Fruit fly (Drosophila melanogaster) whole organism, embryonic: ENCODE measurements around the gene IntS9.

Source experiments
- Adf1 ChIP-seq: fragments of 200-800 bp; sonication (Bioruptor generic); IDR thresholded peaks from 2 replicates; pipeline ENCODE4 v1.3.6; 2022; ENCODE audit warnings: missing biosample characterization, missing genetic modification characterization
- Atf-2 ChIP-seq: fragments of 200-800 bp; sonication (Bioruptor generic); optimal IDR thresholded peaks from 2 replicates; lab custom pipeline; 2016; ENCODE audit warnings: missing biosample characterization, missing genetic modification characterization
- CG10431 ChIP-seq: fragments of 200-800 bp; sonication (Bioruptor generic); optimal IDR thresholded peaks from 3 replicates; lab custom pipeline; 2018; ENCODE audit warnings: missing biosample characterization, mild to moderate bottlenecking, missing genetic modification characterization
- CG10979 ChIP-seq: fragments of 200-800 bp; sonication (Bioruptor generic); optimal IDR thresholded peaks from 2 replicates; lab custom pipeline; 2018; ENCODE audit warnings: missing biosample characterization, mild to moderate bottlenecking, missing genetic modification characterization, moderate library complexity
- CG11247 ChIP-seq: fragments of 200-800 bp; sonication (Bioruptor generic); IDR thresholded peaks from 2 replicates; pipeline ENCODE4 v1.3.6; 2022; ENCODE audit warnings: missing biosample characterization, missing genetic modification characterization
- CG11456 ChIP-seq: fragments of 200-800 bp; sonication (Bioruptor generic); IDR thresholded peaks from 3 replicates; pipeline ENCODE4 v1.3.6; 2022; ENCODE audit warnings: missing biosample characterization, missing genetic modification characterization
- CG11696 ChIP-seq: fragments of 200-800 bp; sonication (Bioruptor generic); IDR thresholded peaks from 2 replicates; pipeline ENCODE4 v1.3.6; 2022; ENCODE audit warnings: missing biosample characterization, missing genetic modification characterization
- CG12155 ChIP-seq: fragments of 200-800 bp; sonication (Bioruptor generic); optimal IDR thresholded peaks from 3 replicates; lab custom pipeline; 2016; ENCODE audit warnings: missing biosample characterization, missing genetic modification characterization
- CG13624 ChIP-seq: fragments of 200-800 bp; sonication (Bioruptor generic); optimal IDR thresholded peaks from 2 replicates; lab custom pipeline; 2016; ENCODE audit warnings: missing biosample characterization, missing genetic modification characterization
- CG14860 ChIP-seq: fragments of 200-800 bp; sonication (Bioruptor generic); IDR thresholded peaks from 3 replicates; pipeline ENCODE4 v1.3.6; 2022; ENCODE audit warnings: missing biosample characterization, missing genetic modification characterization; ENCODE audit not compliant: partially characterized antibody
- CG15601 ChIP-seq: fragments of 200-800 bp; sonication (Bioruptor generic); optimal IDR thresholded peaks from 3 replicates; lab custom pipeline; 2019; ENCODE audit warnings: missing biosample characterization, mild to moderate bottlenecking, missing genetic modification characterization, moderate library complexity
- CG1647 ChIP-seq: fragments of 200-800 bp; sonication (Bioruptor generic); optimal IDR thresholded peaks from 3 replicates; lab custom pipeline; 2016; ENCODE audit warnings: missing biosample characterization, missing genetic modification characterization
- CG16815 ChIP-seq: fragments of 200-800 bp; sonication (Bioruptor generic); optimal IDR thresholded peaks from 3 replicates; lab custom pipeline; 2017; ENCODE audit warnings: missing biosample characterization, mild to moderate bottlenecking, missing genetic modification characterization
- CG17361 ChIP-seq: fragments of 200-800 bp; sonication (Bioruptor generic); IDR thresholded peaks from 3 replicates; pipeline ENCODE4 v1.3.6; 2022; ENCODE audit warnings: missing biosample characterization, missing genetic modification characterization
- CG18619 ChIP-seq: fragments of 200-800 bp; sonication (Bioruptor generic); optimal IDR thresholded peaks from 3 replicates; lab custom pipeline; 2017; ENCODE audit warnings: missing biosample characterization, mild to moderate bottlenecking, missing genetic modification characterization
- CG2199 ChIP-seq: fragments of 200-800 bp; sonication (Bioruptor generic); IDR thresholded peaks from 3 replicates; pipeline ENCODE4 v1.3.6; 2022; ENCODE audit warnings: missing biosample characterization, missing genetic modification characterization
- CG31388 ChIP-seq: fragments of 200-800 bp; sonication (Bioruptor generic); optimal IDR thresholded peaks from 2 replicates; lab custom pipeline; 2016; ENCODE audit warnings: missing biosample characterization, missing genetic modification characterization
- CG4328 ChIP-seq: fragments of 200-800 bp; sonication (Bioruptor generic); optimal IDR thresholded peaks from 3 replicates; lab custom pipeline; 2017; ENCODE audit warnings: missing biosample characterization, missing genetic modification reagents, missing genetic modification characterization
- CG4854 ChIP-seq: fragments of 200-800 bp; sonication (Bioruptor generic); optimal IDR thresholded peaks from 2 replicates; lab custom pipeline; 2016; ENCODE audit warnings: missing biosample characterization, missing genetic modification characterization, inconsistent platforms
- CG6654 ChIP-seq: fragments of 200-800 bp; sonication (Bioruptor generic); optimal IDR thresholded peaks from 2 replicates; lab custom pipeline; 2017; ENCODE audit warnings: missing biosample characterization, mild to moderate bottlenecking, missing genetic modification characterization
- CG7987 ChIP-seq: fragments of 200-800 bp; sonication (Bioruptor generic); optimal IDR thresholded peaks from 2 replicates; lab custom pipeline; 2018; ENCODE audit warnings: missing biosample characterization, mild to moderate bottlenecking, missing genetic modification characterization, moderate library complexity
- CG9876 ChIP-seq: fragments of 200-800 bp; sonication (Bioruptor generic); optimal IDR thresholded peaks from 2 replicates; lab custom pipeline; 2016; ENCODE audit warnings: missing biosample characterization, missing genetic modification characterization
- CHES-1-like ChIP-seq: fragments of 200-800 bp; sonication (Bioruptor generic); optimal IDR thresholded peaks from 2 replicates; lab custom pipeline; 2016; ENCODE audit warnings: missing biosample characterization, missing genetic modification characterization
- CTCF ChIP-seq: fragments of 200-800 bp; sonication (Bioruptor generic); optimal IDR thresholded peaks from 2 replicates; lab custom pipeline; 2017; ENCODE audit warnings: missing biosample characterization, mild to moderate bottlenecking, missing genetic modification characterization, moderate library complexity
- Chrac-16 ChIP-seq: fragments of 200-800 bp; sonication (Bioruptor generic); optimal IDR thresholded peaks from 3 replicates; lab custom pipeline; 2016; ENCODE audit warnings: missing biosample characterization, missing genetic modification characterization
- D ChIP-seq, 2 experiments: fragments of 200-800 bp in 1 of 2; fragments of >200 bp in 1 of 2; sonication (Bioruptor generic) in 1 of 2; optimal IDR thresholded peaks; 2 replicates in 1 of 2; 3 replicates in 1 of 2; lab custom pipeline; 2017; ENCODE audit warnings: mild to moderate bottlenecking in 1 of 2, missing biosample characterization in 1 of 2, missing genetic modification characterization in 1 of 2, missing genetic modification reagents in 1 of 2
- Drgx ChIP-seq: fragments of 200-800 bp; sonication (Bioruptor generic); IDR thresholded peaks from 2 replicates; pipeline ENCODE4 v1.3.6; 2022; ENCODE audit warnings: missing biosample characterization, missing genetic modification characterization
- Fer2 ChIP-seq: fragments of 200-800 bp; sonication (Bioruptor generic); optimal IDR thresholded peaks from 2 replicates; lab custom pipeline; 2018; ENCODE audit warnings: missing biosample characterization, mild to moderate bottlenecking, missing genetic modification characterization, moderate library complexity
- Hsf ChIP-seq: fragments of 200-800 bp; sonication (Bioruptor generic); optimal IDR thresholded peaks from 3 replicates; lab custom pipeline; 2016; ENCODE audit warnings: missing biosample characterization, missing genetic modification characterization
- Lpt ChIP-seq: fragments of >200 bp; optimal IDR thresholded peaks from 2 replicates; lab custom pipeline; 2018; ENCODE audit warnings: missing biosample characterization, missing genetic modification characterization
- MBD-R2 ChIP-seq: fragments of 200-800 bp; sonication (Bioruptor generic); IDR thresholded peaks from 2 replicates; pipeline ENCODE4 v1.3.6; 2022; ENCODE audit warnings: missing biosample characterization, missing genetic modification characterization
- Med ChIP-seq: fragments of 200-800 bp; sonication (Bioruptor generic); peaks from one replicate; lab custom pipeline; 2016; ENCODE audit warnings: missing biosample characterization, missing genetic modification characterization, mild to moderate bottlenecking, inconsistent platforms, moderate library complexity
- Oaz ChIP-seq: fragments of 200-800 bp; sonication (Bioruptor generic); IDR thresholded peaks from 2 replicates; pipeline ENCODE4 v1.3.6; 2022; ENCODE audit warnings: missing biosample characterization, missing genetic modification characterization
- Six4 ChIP-seq: fragments of 200-800 bp; sonication (Bioruptor generic); optimal IDR thresholded peaks from 2 replicates; lab custom pipeline; 2016; ENCODE audit warnings: missing biosample characterization, missing genetic modification characterization
- Sry-δ ChIP-seq: fragments of 200-800 bp; sonication (Bioruptor generic); optimal IDR thresholded peaks from 2 replicates; lab custom pipeline; 2016; ENCODE audit warnings: missing biosample characterization, missing genetic modification characterization
- ab ChIP-seq: fragments of 200-800 bp; sonication (Bioruptor generic); optimal IDR thresholded peaks from 2 replicates; lab custom pipeline; 2016; ENCODE audit warnings: missing biosample characterization, missing genetic modification characterization
- abd-A ChIP-seq: fragments of 200-800 bp; sonication (Bioruptor generic); optimal IDR thresholded peaks from 3 replicates; lab custom pipeline; 2019; ENCODE audit warnings: missing biosample characterization, mild to moderate bottlenecking, missing genetic modification characterization, moderate library complexity
- cato ChIP-seq: fragments of 200-800 bp; sonication (Bioruptor generic); optimal IDR thresholded peaks from 2 replicates; lab custom pipeline; 2016; ENCODE audit warnings: missing biosample characterization, missing genetic modification characterization, borderline replicate concordance
- caup ChIP-seq: fragments of 200-800 bp; sonication (Bioruptor generic); optimal IDR thresholded peaks from 3 replicates; lab custom pipeline; 2017; ENCODE audit warnings: missing biosample characterization, mild to moderate bottlenecking, missing genetic modification characterization, moderate library complexity; ENCODE audit not compliant: severe bottlenecking
- dan ChIP-seq: fragments of 200-800 bp; sonication (Bioruptor generic); IDR thresholded peaks from 2 replicates; pipeline ENCODE4 v1.3.6; 2022; ENCODE audit warnings: missing biosample characterization, missing genetic modification characterization
- dmrt99B ChIP-seq: fragments of 200-800 bp; sonication (Bioruptor generic); optimal IDR thresholded peaks from 2 replicates; lab custom pipeline; 2018; ENCODE audit warnings: missing biosample characterization, mild to moderate bottlenecking, missing genetic modification characterization, moderate library complexity
- fru ChIP-seq: fragments of >200 bp; optimal IDR thresholded peaks from 2 replicates; lab custom pipeline; 2017
- gce ChIP-seq: fragments of 200-800 bp; sonication (Bioruptor generic); IDR thresholded peaks from 3 replicates; pipeline ENCODE4 v1.3.6; 2022; ENCODE audit warnings: missing biosample characterization, missing genetic modification characterization
- knrl ChIP-seq: fragments of 200-800 bp; sonication (Bioruptor generic); IDR thresholded peaks from 3 replicates; pipeline ENCODE4 v1.3.6; 2022; ENCODE audit warnings: missing biosample characterization, missing genetic modification characterization; ENCODE audit not compliant: partially characterized antibody
- lilli ChIP-seq: fragments of 200-800 bp; sonication (Bioruptor generic); optimal IDR thresholded peaks from 3 replicates; lab custom pipeline; 2016; ENCODE audit warnings: missing biosample characterization, missing genetic modification characterization
- nerfin-1 ChIP-seq: fragments of 200-800 bp; sonication (Bioruptor generic); optimal IDR thresholded peaks from 3 replicates; lab custom pipeline; 2019; ENCODE audit warnings: missing biosample characterization, mild to moderate bottlenecking, missing genetic modification characterization, moderate library complexity
- org-1 ChIP-seq: fragments of 200-800 bp; sonication (Bioruptor generic); optimal IDR thresholded peaks from 2 replicates; lab custom pipeline; 2017; ENCODE audit warnings: missing biosample characterization, missing genetic modification characterization
- otp ChIP-seq: fragments of 200-800 bp; sonication (Bioruptor generic); IDR thresholded peaks from 3 replicates; pipeline ENCODE4, ENCODE4 v1.3.6; 2022; ENCODE audit warnings: missing biosample characterization, missing genetic modification characterization
- pnt ChIP-seq: fragments of 200-800 bp; sonication (Bioruptor generic); optimal IDR thresholded peaks from 3 replicates; lab custom pipeline; 2016; ENCODE audit warnings: missing biosample characterization, missing genetic modification characterization
- pros ChIP-seq: fragments of 200-800 bp; sonication (Bioruptor generic); optimal IDR thresholded peaks from 3 replicates; lab custom pipeline; 2019; ENCODE audit warnings: missing biosample characterization, mild to moderate bottlenecking, missing genetic modification characterization, moderate library complexity
- stwl ChIP-seq: fragments of 200-800 bp; sonication (Bioruptor generic); optimal IDR thresholded peaks from 3 replicates; lab custom pipeline; 2018; ENCODE audit warnings: missing biosample characterization, mild to moderate bottlenecking, missing genetic modification characterization, moderate library complexity
- vnd ChIP-seq: fragments of 200-800 bp; sonication (Bioruptor generic); IDR thresholded peaks from 3 replicates; pipeline ENCODE4 v1.3.6; 2022; ENCODE audit warnings: missing biosample characterization, missing genetic modification characterization; ENCODE audit not compliant: partially characterized antibody

IntS9 gene

DNA sequence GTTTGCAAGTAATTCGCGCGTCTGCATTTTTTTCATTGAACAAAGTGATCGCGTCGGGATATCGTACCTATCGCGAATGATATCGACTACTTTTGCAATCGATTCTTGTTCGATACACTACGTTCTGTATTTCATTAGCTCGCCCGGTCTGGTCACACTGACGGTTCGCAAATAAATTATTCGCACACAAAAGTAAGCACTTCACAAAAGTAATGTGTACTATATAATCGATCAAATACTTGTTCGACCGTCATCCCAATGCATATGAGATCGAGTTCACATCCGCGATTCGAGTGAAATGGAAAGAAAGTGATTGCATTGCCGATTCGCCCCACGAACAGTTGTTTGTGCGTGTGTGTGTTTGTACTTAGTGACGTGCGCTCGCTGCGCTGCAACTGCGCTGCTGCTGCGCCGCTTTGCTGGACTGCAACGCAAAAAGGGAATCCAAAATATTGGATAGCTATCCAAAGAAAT, 15.1 kb downstream of the IntS9 start, which contains the start of the genes CG5235 and ClC-c (continued):
- no peak for TF ChIP-seq dan (GFP tag; lab: Robert Waterston, UW)
- peak; percentile 69 for TF ChIP-seq knrl (GFP tag; lab: Robert Waterston, UW)
- TF ChIP-seq ab (GFP tag; lab: Kevin White, UChicago) = no peak
- no peak for TF ChIP-seq Hsf (GFP tag; lab: Kevin White, UChicago)
- TF ChIP-seq vnd (GFP tag; lab: Robert Waterston, UW) = peak; percentile 74
- TF ChIP-seq CG13624 (GFP tag; lab: Kevin White, UChicago) = peak; percentile 37
- no peak for TF ChIP-seq CTCF (GFP tag; lab: Kevin White, UChicago)
- TF ChIP-seq otp (GFP tag; lab: Robert Waterston, UW) = no peak
- TF ChIP-seq CG17361 = no peak
- TF ChIP-seq CG16815 (GFP tag; lab: Kevin White, UChicago) = no peak
- no peak for TF ChIP-seq CG31388 (GFP tag; lab: Kevin White, UChicago)
- TF ChIP-seq Med = peak; percentile 79
- no peak for TF ChIP-seq CG11696
- peak; percentile 65 for TF ChIP-seq stwl (tag; lab: Kevin White, UChicago)
- TF ChIP-seq CG10979 = no peak
- TF ChIP-seq fru (lab: Kevin White, UChicago) = no peak
- no peak for TF ChIP-seq CG18619 (GFP tag; lab: Kevin White, UChicago)
- TF ChIP-seq gce (GFP tag; lab: Robert Waterston, UW) = no peak
- no peak for TF ChIP-seq abd-A (tag; lab: Kevin White, UChicago)
- TF ChIP-seq CG4328 (GFP tag; lab: Kevin White, UChicago) = no peak
- no peak for TF ChIP-seq Fer2 (tag; lab: Kevin White, UChicago)
- TF ChIP-seq caup (GFP tag; lab: Kevin White, UChicago) = no peak
- no peak for TF ChIP-seq CG11456 (GFP tag; lab: Robert Waterston, UW)
- TF ChIP-seq Six4 (GFP tag; lab: Kevin White, UChicago) = no peak
- TF ChIP-seq CG11247 (GFP tag; lab: Robert Waterston, UW) = no peak
- TF ChIP-seq lilli (GFP tag; lab: Kevin White, UChicago) = no peak
- no peak for TF ChIP-seq Drgx (GFP tag; lab: Robert Waterston, UW)
- TF ChIP-seq dmrt99B = no peak
- TF ChIP-seq Adf1 (GFP tag; lab: Robert Waterston, UW) = peak; percentile 97
- TF ChIP-seq CG14860 = peak; percentile 72
- no peak for TF ChIP-seq CG4854
- TF ChIP-seq CG9876 (GFP tag; lab: Kevin White, UChicago) = no peak
- TF ChIP-seq MBD-R2 (GFP tag; lab: Robert Waterston, UW) = peak; percentile 56
- no peak for TF ChIP-seq CG12155 (GFP tag; lab: Kevin White, UChicago)
- TF ChIP-seq CG7987 (GFP tag; lab: Kevin White, UChicago) = no peak
- no peak for TF ChIP-seq Oaz (GFP tag; lab: Robert Waterston, UW)
- TF ChIP-seq pnt = no peak
- no peak for TF ChIP-seq CG1647 (GFP tag; lab: Kevin White, UChicago)
- TF ChIP-seq Chrac-16 = no peak
- TF ChIP-seq pros (GFP tag; lab: Kevin White, UChicago) = no peak
- peak; percentile 51 for TF ChIP-seq CHES-1-like (GFP tag; lab: Kevin White, UChicago)
- TF ChIP-seq Sry-δ = peak; percentile 66
- no peak for TF ChIP-seq CG15601 (tag; lab: Kevin White, UChicago)
- no peak for TF ChIP-seq CG6654 (GFP tag; lab: Kevin White, UChicago)
- no peak for TF ChIP-seq org-1 (GFP tag; lab: Kevin White, UChicago)
- TF ChIP-seq Lpt (GFP tag; lab: Kevin White, UChicago) = no peak
- TF ChIP-seq cato = no peak
- TF ChIP-seq nerfin-1 (tag; lab: Kevin White, UChicago) = no peak
- no peak for TF ChIP-seq CG10431 (GFP tag; lab: Kevin White, UChicago)
- no peak for TF ChIP-seq Atf-2
- TF ChIP-seq D (optimal IDR thresholded peaks at IDR 0.05; lab: Kevin White, UChicago) = peak; percentile 41
- no peak for TF ChIP-seq D (GFP tag; optimal IDR thresholded peaks at IDR 0.05; lab: Kevin White, UChicago)
- no peak for TF ChIP-seq CG2199
